Worm (Caenorhabditis elegans) whole organism, young adult: ENCODE measurements around the gene lipl-6.
A peak's percentile ranks its signal among the peaks of the same experiment; 100 is the strongest.

Source experiments
- B0035.1 ChIP-seq: sonication (generic microtip); optimal IDR thresholded peaks from 2 replicates; lab custom pipeline; 2016; ENCODE audit warnings: missing genetic modification characterization, mild to moderate bottlenecking, missing compliant biosample characterization, missing genotype, missing genetic modification reagents
- C06A6.2 ChIP-seq: fragments of 200-800 bp; sonication (Bioruptor generic); conservative IDR thresholded peaks from 2 replicates; pipeline ENCODE4 v1.3.6; 2022; ENCODE audit warnings: missing genetic modification characterization, missing compliant biosample characterization
- F52B5.7 ChIP-seq: sonication (generic microtip); optimal IDR thresholded peaks from 2 replicates; lab custom pipeline; 2016; ENCODE audit warnings: mild to moderate bottlenecking, missing genetic modification characterization, missing compliant biosample characterization
- F57A8.1 ChIP-seq: fragments of 200-800 bp; sonication (Bioruptor generic); optimal IDR thresholded peaks from 2 replicates; lab custom pipeline; 2018; ENCODE audit warnings: mild to moderate bottlenecking, missing genetic modification characterization, moderate library complexity, missing compliant biosample characterization
- Y53G8AR.9 ChIP-seq: fragments of 200-800 bp; sonication (Bioruptor generic); conservative IDR thresholded peaks from 2 replicates; pipeline ENCODE4 v1.3.6; 2022; ENCODE audit warnings: missing genetic modification reagents, missing genetic modification characterization, missing compliant biosample characterization
- ama-1 ChIP-seq, 3 experiments: fragments of 150-350 bp in 1 of 3; sonication (generic microtip) in 2 of 3; optimal IDR thresholded peaks; 2 replicates each; lab custom pipeline; 2014 to 2018; ENCODE audit warnings: missing biosample characterization in 2 of 3, missing genetic modification characterization in 2 of 3, missing genetic modification reagents in 2 of 3
- atf-7 ChIP-seq: sonication (generic microtip); optimal IDR thresholded peaks from 2 replicates; lab custom pipeline; 2017; ENCODE audit warnings: mild to moderate bottlenecking, missing genetic modification characterization, missing compliant biosample characterization
- ceh-40 ChIP-seq: fragments of 200-800 bp; sonication (Bioruptor generic); IDR thresholded peaks from 2 replicates; pipeline ENCODE4 v1.3.6; 2022; ENCODE audit warnings: missing genetic modification characterization, missing compliant biosample characterization
- egl-44 ChIP-seq: fragments of 200-800 bp; sonication (Bioruptor generic); IDR thresholded peaks from 2 replicates; pipeline ENCODE4 v1.3.6; 2022; ENCODE audit warnings: missing genetic modification reagents, missing genetic modification characterization, missing compliant biosample characterization
- ekl-4 ChIP-seq: fragments of 200-800 bp; sonication (Bioruptor generic); IDR thresholded peaks from 2 replicates; pipeline ENCODE4 v1.3.6; 2022; ENCODE audit warnings: missing genetic modification reagents, missing genetic modification characterization, missing compliant biosample characterization
- lin-26 ChIP-seq: fragments of 200-800 bp; sonication (Bioruptor generic); IDR thresholded peaks from 2 replicates; pipeline ENCODE4 v1.3.6; 2022; ENCODE audit warnings: missing genetic modification reagents, missing genetic modification characterization, missing compliant biosample characterization
- lsy-27 ChIP-seq: sonication (generic microtip); optimal IDR thresholded peaks from 2 replicates; lab custom pipeline; 2017; ENCODE audit warnings: missing genetic modification characterization, mild to moderate bottlenecking, missing compliant biosample characterization, antibody characterized with exemption, missing genotype, borderline replicate concordance; ENCODE audit not compliant: insufficient read depth
- rpc-1 ChIP-seq, 2 experiments: fragments of 150-350 bp in 1 of 2; sonication (generic microtip) in 1 of 2; optimal IDR thresholded peaks; 2 replicates each; lab custom pipeline; 2014 to 2018; ENCODE audit warnings: missing biosample characterization in 1 of 2, missing genetic modification characterization in 1 of 2, missing genetic modification reagents in 1 of 2, missing genotype in 1 of 2
- unc-62 ChIP-seq: fragments of 150-350 bp; optimal IDR thresholded peaks from 2 replicates; lab custom pipeline; 2014; ENCODE audit warnings: missing biosample characterization, missing genetic modification reagents, missing genetic modification characterization

DNA sequence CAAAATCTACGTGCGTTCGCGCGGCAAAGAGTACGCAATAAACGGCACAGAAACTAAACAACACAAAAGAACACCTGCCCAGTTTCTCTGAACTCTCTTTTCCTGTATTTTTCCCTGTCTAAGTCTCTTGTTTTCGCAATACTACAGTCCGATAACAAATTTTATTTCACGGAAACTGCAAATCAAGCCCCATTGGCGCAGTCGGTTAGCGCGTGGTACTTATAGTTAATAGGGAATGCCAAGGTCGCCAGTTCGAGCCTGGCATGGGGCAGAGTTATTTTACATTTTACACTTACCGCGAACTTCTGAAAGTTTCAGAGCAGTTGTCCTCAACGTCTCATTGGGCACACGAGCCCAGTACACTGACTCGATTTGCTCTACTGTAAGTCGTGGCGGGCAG is 16.8 kb downstream of the lipl-6 start:
- TF ChIP-seq unc-62 (no peak), atf-7 (tag; lab: Kevin White, UChicago) (no peak), lin-26 (GFP tag; lab: Robert Waterston, UW) (peak; percentile 70; the same call in 1 of the 2 replicates), Y53G8AR.9 (GFP tag; lab: Robert Waterston, UW) (no peak), F52B5.7 (tag; lab: Kevin White, UChicago) (no peak), C06A6.2 (no peak), F57A8.1 (GFP tag; lab: Kevin White, UChicago) (no peak), ekl-4 (GFP tag; lab: Robert Waterston, UW) (no peak), lsy-27 (tag; lab: Kevin White, UChicago) (no peak), egl-44 (GFP tag; lab: Robert Waterston, UW) (0 out of 2 replicates have a peak, but pooled peaks have one; percentile 24), rpc-1 (optimal IDR thresholded peaks at IDR 0.05; lab: Kevin White, UChicago) (peak; percentile 44), rpc-1 (tag; optimal IDR thresholded peaks at IDR 0.05; lab: Kevin White, UChicago) (peak; percentile 70), ceh-40 (no peak), B0035.1 (tag; lab: Kevin White, UChicago) (no peak), ama-1 (optimal IDR thresholded peaks at IDR 0.05; lab: Kevin White, UChicago) (no peak), ama-1 (GFP tag; optimal IDR thresholded peaks at IDR 0.05; lab: Kevin White, UChicago) (no peak)
